Fruit fly (Drosophila melanogaster) whole organism, prepupa: Measurements from ENCODE around the gene dnc.

Source experiments
- Blimp-1 ChIP-seq: fragments of 200-800 bp; sonication (Bioruptor generic); optimal IDR thresholded peaks from 3 replicates; lab custom pipeline; 2017; ENCODE audit warnings: missing biosample characterization, missing genetic modification characterization, mild to moderate bottlenecking, moderate library complexity, missing genetic modification reagents
- CG11294 ChIP-seq: fragments of 200-800 bp; sonication (Bioruptor generic); IDR thresholded peaks from 2 replicates; pipeline ENCODE4 v1.3.6; 2022; ENCODE audit warnings: missing biosample characterization, missing genetic modification characterization
- CG1621 ChIP-seq: fragments of 200-800 bp; sonication (Bioruptor generic); optimal IDR thresholded peaks from 3 replicates; lab custom pipeline; 2018; ENCODE audit warnings: missing biosample characterization, mild to moderate bottlenecking, missing genetic modification characterization
- CG16779 ChIP-seq: fragments of 200-800 bp; sonication (Bioruptor generic); optimal IDR thresholded peaks from 3 replicates; lab custom pipeline; 2017; ENCODE audit warnings: missing biosample characterization, mild to moderate bottlenecking, missing genetic modification characterization
- CG8119 ChIP-seq: fragments of 200-800 bp; sonication (Bioruptor generic); IDR thresholded peaks from 3 replicates; pipeline ENCODE4 v1.3.6; 2022; ENCODE audit warnings: missing biosample characterization, missing genetic modification characterization
- Hr38 ChIP-seq: sonication (Bioruptor generic); optimal IDR thresholded peaks from 2 replicates; lab custom pipeline; 2016; ENCODE audit warnings: missing biosample characterization, missing genetic modification characterization
- Sox14 ChIP-seq: fragments of 200-800 bp; sonication (Bioruptor generic); optimal IDR thresholded peaks from 3 replicates; lab custom pipeline; 2016; ENCODE audit warnings: missing biosample characterization, missing genetic modification characterization
- achi ChIP-seq: fragments of 200-800 bp; sonication (Bioruptor generic); optimal IDR thresholded peaks from 3 replicates; lab custom pipeline; 2016; ENCODE audit warnings: missing biosample characterization, missing genetic modification characterization
- eg ChIP-seq: fragments of 200-800 bp; sonication (Bioruptor generic); IDR thresholded peaks from 3 replicates; pipeline ENCODE4 v1.3.6; 2022; ENCODE audit warnings: missing biosample characterization, missing genetic modification characterization
- fkh ChIP-seq: fragments of 200-800 bp; sonication (Bioruptor generic); optimal IDR thresholded peaks from 3 replicates; lab custom pipeline; 2017; ENCODE audit warnings: missing biosample characterization, mild to moderate bottlenecking, missing genetic modification characterization, moderate library complexity
- net ChIP-seq: fragments of 200-800 bp; sonication (Bioruptor generic); optimal IDR thresholded peaks from 3 replicates; lab custom pipeline; 2016; ENCODE audit warnings: missing biosample characterization, missing genetic modification characterization
- pdm3 ChIP-seq: fragments of 200-800 bp; sonication (Bioruptor generic); optimal IDR thresholded peaks from 3 replicates; lab custom pipeline; 2016; ENCODE audit warnings: missing biosample characterization, missing genetic modification characterization
- ss ChIP-seq, 2 experiments: fragments of 200-800 bp; sonication (Bioruptor generic); optimal IDR thresholded peaks; 2 replicates in 1 of 2; 3 replicates in 1 of 2; lab custom pipeline; 2017 to 2018; ENCODE audit warnings: mild to moderate bottlenecking in 2 of 2, missing biosample characterization in 2 of 2, missing genetic modification characterization in 2 of 2, moderate library complexity in 1 of 2
- topi ChIP-seq: fragments of 200-800 bp; sonication (Bioruptor generic); optimal IDR thresholded peaks from 3 replicates; lab custom pipeline; 2016; ENCODE audit warnings: missing biosample characterization, missing genetic modification characterization

DNA sequence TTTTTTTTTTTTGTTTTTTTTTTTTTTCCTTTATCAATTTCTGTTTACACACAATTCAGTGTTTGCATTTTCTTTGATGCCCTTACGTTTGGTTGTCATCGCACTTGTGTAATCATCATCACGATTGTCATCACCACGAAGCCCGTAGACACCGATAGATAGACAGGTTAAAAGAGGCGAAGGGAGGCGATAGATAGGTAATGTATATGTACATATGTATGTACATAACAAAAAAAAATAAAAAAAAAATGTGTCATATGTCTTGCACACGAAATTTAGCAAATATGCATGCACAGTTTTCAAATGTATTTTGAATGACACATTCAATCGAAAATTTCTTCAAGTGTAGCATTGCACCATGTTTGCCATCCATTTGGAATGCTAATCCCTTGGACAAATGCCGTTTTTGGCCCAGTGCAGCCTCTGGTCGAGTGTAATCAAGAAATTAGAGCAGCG lies 181.5 kb downstream of the dnc start:
- TF ChIP-seq CG11294 (GFP tag; lab: Robert Waterston, UW) (no peak), pdm3 (GFP tag; lab: Kevin White, UChicago) (no peak), eg (GFP tag; lab: Robert Waterston, UW) (0 out of 3 replicates have a peak, but pooled peaks have one; percentile 16), CG1621 (tag; lab: Kevin White, UChicago) (no peak), net (GFP tag; lab: Kevin White, UChicago) (no peak), Sox14 (GFP tag; lab: Kevin White, UChicago) (no peak), CG16779 (no peak), fkh (GFP tag; lab: Kevin White, UChicago) (peak; percentile 82), ss (GFP tag; optimal IDR thresholded peaks at IDR 0.05; lab: Kevin White, UChicago) (no peak), achi (GFP tag; lab: Kevin White, UChicago) (no peak), CG8119 (GFP tag; lab: Robert Waterston, UW) (no peak), topi (GFP tag; lab: Kevin White, UChicago) (no peak), Blimp-1 (GFP tag; lab: Kevin White, UChicago) (no peak), Hr38 (GFP tag; lab: Kevin White, UChicago) (no peak)
